Fruit fly (Drosophila melanogaster) Kc167 (cell line): ENCODE data around the gene CG12075.

Source experiments
- psq ChIP-seq: fragments of >200 bp; optimal IDR thresholded peaks from 2 replicates; lab custom pipeline; 2017; ENCODE audit warnings: missing external identifiers
- ttk ChIP-seq: sonication (Bioruptor generic); optimal IDR thresholded peaks from 2 replicates; lab custom pipeline; 2017; ENCODE audit warnings: missing external identifiers

DNA sequence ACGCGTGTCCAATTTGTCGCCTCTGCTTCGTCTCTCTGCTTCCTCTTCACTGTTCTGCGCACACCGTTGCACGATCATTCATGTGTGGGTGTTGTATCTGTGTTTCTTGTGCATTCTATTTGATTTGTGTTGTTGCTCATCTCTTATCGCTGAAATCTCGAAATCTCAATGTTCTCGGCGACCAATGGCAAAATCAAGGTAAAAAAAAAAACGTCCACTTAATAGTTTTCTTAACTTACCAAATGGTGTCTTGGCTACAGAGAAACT lies 69.4 kb downstream of the CG12075 start:
- TF ChIP-seq psq (lab: Kevin White, UChicago), result no peak
- no peak for TF ChIP-seq ttk (lab: Kevin White, UChicago)
